Worm (Caenorhabditis elegans) whole organism, L1 larva: ENCODE data around the gene srsx-30.

ENCODE experiments used
- F16B12.6 ChIP-seq: fragments of 150-350 bp; optimal IDR thresholded peaks from 2 replicates; lab custom pipeline; 2014; ENCODE audit warnings: missing biosample characterization, missing genetic modification characterization
- aly-2 ChIP-seq: fragments of 150-350 bp; optimal IDR thresholded peaks from 2 replicates; lab custom pipeline; 2014; ENCODE audit warnings: missing biosample characterization, missing genetic modification characterization
- egl-27 ChIP-seq, 2 experiments: fragments of 150-350 bp in 1 of 2; sonication (generic microtip); optimal IDR thresholded peaks; 3 replicates each; lab custom pipeline; 2017 to 2018; ENCODE audit warnings: missing biosample characterization in 2 of 2, missing genetic modification characterization in 2 of 2, missing genetic modification reagents in 2 of 2
- elt-3 ChIP-seq, 6 experiments: fragments of 150-350 bp in 1 of 6; sonication (generic microtip); optimal IDR thresholded peaks; 2 replicates each; lab custom pipeline; 2017 to 2018; ENCODE audit warnings: missing biosample characterization in 6 of 6, missing genetic modification characterization in 6 of 6, inconsistent platforms in 1 of 6
- fos-1 ChIP-seq: fragments of 150-350 bp; optimal IDR thresholded peaks from 2 replicates; lab custom pipeline; 2014; ENCODE audit warnings: missing biosample characterization, missing genetic modification characterization
- nhr-12 ChIP-seq: sonication (generic microtip); optimal IDR thresholded peaks from 2 replicates; lab custom pipeline; 2017; ENCODE audit warnings: missing biosample characterization, missing genetic modification characterization
- swsn-7 ChIP-seq: sonication (generic microtip); optimal IDR thresholded peaks from 2 replicates; lab custom pipeline; 2016; ENCODE audit warnings: missing genetic modification characterization, missing compliant biosample characterization
- unc-62 ChIP-seq: fragments of 150-350 bp; optimal IDR thresholded peaks from 2 replicates; lab custom pipeline; 2014; ENCODE audit warnings: missing biosample characterization, missing genetic modification reagents, missing genetic modification characterization
- ztf-4 ChIP-seq: fragments of 150-350 bp; optimal IDR thresholded peaks from 2 replicates; lab custom pipeline; 2014; ENCODE audit warnings: missing biosample characterization, missing genetic modification characterization

DNA sequence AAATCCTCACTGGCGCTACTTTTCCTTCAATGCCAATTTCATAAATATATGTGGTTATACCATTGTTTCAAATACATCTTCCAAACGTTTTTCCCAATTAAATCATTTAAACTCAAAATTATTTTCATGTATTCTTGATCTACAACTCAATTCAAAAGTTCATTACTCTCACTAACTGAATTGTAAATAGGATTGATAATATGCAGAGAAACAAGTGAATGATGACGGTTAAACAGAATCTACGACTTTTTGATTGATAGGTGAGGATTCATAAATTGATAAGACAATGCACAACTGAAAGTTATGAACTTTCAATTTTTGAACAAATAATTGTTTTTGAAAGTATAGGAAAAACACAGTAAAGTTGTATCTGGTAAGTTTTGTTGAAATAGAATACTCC is 32.6 kb downstream of the srsx-30 start:
- no peak for TF ChIP-seq aly-2 (tag; lab: Kevin White, UChicago)
- TF ChIP-seq F16B12.6: no peak
- no peak for TF ChIP-seq swsn-7 (tag; lab: Kevin White, UChicago)
- TF ChIP-seq elt-3 (tag; optimal IDR thresholded peaks at IDR 0.05; lab: Kevin White, UChicago): no peak
- TF ChIP-seq nhr-12 (tag; lab: Kevin White, UChicago): no peak
- TF ChIP-seq unc-62: no peak
- TF ChIP-seq fos-1 (tag; lab: Kevin White, UChicago): no peak
- TF ChIP-seq ztf-4 (tag; lab: Kevin White, UChicago): no peak
- no peak for TF ChIP-seq egl-27 (tag; optimal IDR thresholded peaks at IDR 0.05; lab: Kevin White, UChicago)
